Worm (Caenorhabditis elegans) whole organism, L3 larva: Measurements from ENCODE around the gene tra-1.
"Not testable (repeated sequence)": the region's sequence is repeated elsewhere in the genome, so short reads cannot be mapped to it uniquely, and the experiment has no call there.

Experiments
- aly-2 ChIP-seq: fragments of 150-350 bp; optimal IDR thresholded peaks from 2 replicates; lab custom pipeline; 2014; ENCODE audit warnings: missing biosample characterization, missing genetic modification characterization
- ceh-28 ChIP-seq: fragments of 150-350 bp; optimal IDR thresholded peaks from 2 replicates; lab custom pipeline; 2014; ENCODE audit warnings: missing biosample characterization, missing genetic modification reagents, missing genetic modification characterization
- ceh-82 ChIP-seq: fragments of 150-350 bp; optimal IDR thresholded peaks from 2 replicates; lab custom pipeline; 2014; ENCODE audit warnings: missing biosample characterization, missing genetic modification characterization
- ceh-9 ChIP-seq: sonication (generic microtip); optimal IDR thresholded peaks from 2 replicates; lab custom pipeline; 2018; ENCODE audit warnings: missing biosample characterization, missing genetic modification characterization
- daf-12 ChIP-seq: fragments of 150-350 bp; optimal IDR thresholded peaks from 2 replicates; lab custom pipeline; 2014; ENCODE audit warnings: missing biosample characterization, missing genetic modification reagents, missing genetic modification characterization
- egl-5 ChIP-seq: fragments of 150-350 bp; optimal IDR thresholded peaks from 2 replicates; lab custom pipeline; 2017; ENCODE audit warnings: missing biosample characterization, missing genetic modification reagents, missing genetic modification characterization, inconsistent platforms
- elt-1 ChIP-seq: fragments of 150-350 bp; optimal IDR thresholded peaks from 2 replicates; lab custom pipeline; 2014; ENCODE audit warnings: missing biosample characterization, missing genetic modification characterization
- elt-3 ChIP-seq, 3 experiments: fragments of 150-350 bp in 1 of 3; sonication (generic microtip) in 2 of 3; optimal IDR thresholded peaks; 2 replicates in 2 of 3; 4 replicates in 1 of 3; lab custom pipeline; 2014 to 2017; ENCODE audit warnings: missing biosample characterization in 3 of 3, missing genetic modification characterization in 3 of 3
- eor-1 ChIP-seq, 2 experiments: fragments of 150-350 bp; optimal IDR thresholded peaks; 2 replicates each; lab custom pipeline; 2014 to 2018; ENCODE audit warnings: missing biosample characterization in 2 of 2, missing genetic modification characterization in 2 of 2
- fkh-10 ChIP-seq: sonication (generic microtip); optimal IDR thresholded peaks from 2 replicates; lab custom pipeline; 2017; ENCODE audit warnings: missing biosample characterization, missing genetic modification reagents, missing genetic modification characterization
- fos-1 ChIP-seq: fragments of 150-350 bp; optimal IDR thresholded peaks from 2 replicates; lab custom pipeline; 2014; ENCODE audit warnings: missing biosample characterization, missing genetic modification characterization
- lin-15B ChIP-seq: fragments of 150-350 bp; optimal IDR thresholded peaks from 2 replicates; lab custom pipeline; 2014; ENCODE audit warnings: missing biosample characterization, missing genetic modification characterization
- lsy-12 ChIP-seq: sonication (generic microtip); optimal IDR thresholded peaks from 2 replicates; lab custom pipeline; 2016; ENCODE audit warnings: mild to moderate bottlenecking, missing genetic modification characterization, missing compliant biosample characterization
- mml-1 ChIP-seq: fragments of 150-350 bp; sonication (generic microtip); optimal IDR thresholded peaks from 3 replicates; lab custom pipeline; 2014; ENCODE audit warnings: missing biosample characterization, missing genetic modification characterization
- nfya-1 ChIP-seq: sonication (generic microtip); optimal IDR thresholded peaks from 2 replicates; lab custom pipeline; 2017; ENCODE audit warnings: missing genetic modification characterization, mild to moderate bottlenecking, missing compliant biosample characterization, antibody characterized with exemption, moderate library complexity; ENCODE audit not compliant: insufficient read depth
- nhr-11 ChIP-seq: fragments of 150-350 bp; optimal IDR thresholded peaks from 2 replicates; lab custom pipeline; 2014; ENCODE audit warnings: missing biosample characterization, missing genetic modification characterization
- nhr-23 ChIP-seq: fragments of 150-350 bp; optimal IDR thresholded peaks from 2 replicates; lab custom pipeline; 2014; ENCODE audit warnings: missing biosample characterization, missing genetic modification reagents, missing genetic modification characterization
- nhr-25 ChIP-seq: sonication (generic microtip); optimal IDR thresholded peaks from 2 replicates; lab custom pipeline; 2017; ENCODE audit warnings: missing biosample characterization, missing genetic modification characterization
- nhr-43 ChIP-seq: sonication (generic microtip); optimal IDR thresholded peaks from 2 replicates; lab custom pipeline; 2016; ENCODE audit warnings: mild to moderate bottlenecking, missing genetic modification characterization, missing compliant biosample characterization; ENCODE audit not compliant: poor library complexity, severe bottlenecking
- pha-4 ChIP-seq: fragments of 150-350 bp; optimal IDR thresholded peaks from 2 replicates; lab custom pipeline; 2014; ENCODE audit warnings: missing biosample characterization, missing genetic modification reagents, missing genetic modification characterization
- pqm-1 ChIP-seq: fragments of 150-350 bp; optimal IDR thresholded peaks from 2 replicates; lab custom pipeline; 2017; ENCODE audit warnings: missing biosample characterization, missing genetic modification characterization, inconsistent platforms
- skn-1 ChIP-seq: fragments of 150-350 bp; optimal IDR thresholded peaks from 2 replicates; lab custom pipeline; 2014; ENCODE audit warnings: missing biosample characterization, missing genetic modification characterization
- snpc-4 ChIP-seq: fragments of 150-350 bp; optimal IDR thresholded peaks from 2 replicates; lab custom pipeline; 2014; ENCODE audit warnings: missing biosample characterization, missing genetic modification characterization
- unc-39 ChIP-seq: sonication (generic microtip); optimal IDR thresholded peaks from 4 replicates; lab custom pipeline; 2017; ENCODE audit warnings: missing biosample characterization, missing genetic modification characterization
- zag-1 ChIP-seq: fragments of 150-350 bp; optimal IDR thresholded peaks from 2 replicates; lab custom pipeline; 2014; ENCODE audit warnings: missing biosample characterization, missing genetic modification characterization
- ztf-11 ChIP-seq: fragments of 150-350 bp; optimal IDR thresholded peaks from 2 replicates; lab custom pipeline; 2014; ENCODE audit warnings: missing biosample characterization, missing genetic modification characterization

The tra-1 gene

ce11 chrIII:11131475-11131874 lies 63.5 kb downstream of the tra-1 start, which contains the start of gene pha-1:
TSS of gene pha-1 (plus strand) at chrIII:11131775.
- not testable (repeated sequence) for TF ChIP-seq aly-2 (tag; lab: Kevin White, UChicago); snpc-4; fos-1 (tag; lab: Kevin White, UChicago)
- TF ChIP-seq, all 47 proteins: peak for 0; not testable (repeated sequence) for 47

- no peak for TF ChIP-seq nhr-43
- TF ChIP-seq egl-5 (tag; lab: Kevin White, UChicago), result no peak
- no peak for TF ChIP-seq mml-1 (tag; lab: Kevin White, UChicago)
- no peak for TF ChIP-seq elt-1
- no peak for TF ChIP-seq pqm-1
- no peak for TF ChIP-seq nhr-23 (tag; lab: Kevin White, UChicago)
- TF ChIP-seq ceh-28 (tag; lab: Kevin White, UChicago), result peak; percentile 44
- no peak for TF ChIP-seq nhr-11 (tag; lab: Kevin White, UChicago)
- TF ChIP-seq nfya-1, result peak; percentile 7
- TF ChIP-seq ztf-11 (tag; lab: Kevin White, UChicago), result no peak
- TF ChIP-seq skn-1 (tag; lab: Kevin White, UChicago), result no peak
Observed at ce11 chrIII:11129363-11129762, 65.6 kb downstream of the tra-1 start.

ce11 chrIII:11127528-11127927 lies 67.5 kb downstream of the tra-1 start, which contains the start of gene Y48A6C.8:
TSS of gene Y48A6C.8 (minus strand) at chrIII:11127628.
- no peak for TF ChIP-seq unc-39 (tag; lab: Kevin White, UChicago)
- no peak for TF ChIP-seq pha-4
- TF ChIP-seq lin-15B, result no peak
- no peak for TF ChIP-seq eor-1 (tag; optimal IDR thresholded peaks at IDR 0.05; lab: Kevin White, UChicago)
- TF ChIP-seq nhr-43, result no peak
- no peak for TF ChIP-seq elt-3 (tag; optimal IDR thresholded peaks at IDR 0.05; lab: Kevin White, UChicago)
- no peak for TF ChIP-seq daf-12
- no peak for TF ChIP-seq ceh-82
- no peak for TF ChIP-seq ztf-11 (tag; lab: Kevin White, UChicago)
- TF ChIP-seq fkh-10 (GFP tag; lab: Kevin White, UChicago), result no peak
- TF ChIP-seq zag-1 (tag; lab: Kevin White, UChicago), result no peak
- no peak for TF ChIP-seq ceh-28 (tag; lab: Kevin White, UChicago)
- TF ChIP-seq ceh-9 (tag; lab: Kevin White, UChicago), result no peak
- TF ChIP-seq pqm-1, result no peak
- TF ChIP-seq fos-1 (tag; lab: Kevin White, UChicago), result no peak
- TF ChIP-seq nhr-25, result no peak
- TF ChIP-seq, all 47 proteins: peak for 0

ce11 chrIII:11123844-11124243 lies 71.2 kb downstream of the tra-1 start:
- TF ChIP-seq nhr-11 (tag; lab: Kevin White, UChicago), result no peak
- no peak for TF ChIP-seq zag-1 (tag; lab: Kevin White, UChicago)
- TF ChIP-seq snpc-4, result peak; percentile 44
- no peak for TF ChIP-seq lsy-12 (tag; lab: Kevin White, UChicago)
